Worm (Caenorhabditis elegans) whole organism, midembryonic: Measurements from ENCODE around the gene zipt-7.2.

Source experiments
- cog-1 ChIP-seq: sonication (generic microtip); optimal IDR thresholded peaks from 2 replicates; lab custom pipeline; 2016; ENCODE audit warnings: missing genetic modification characterization, missing compliant biosample characterization
- tab-1 ChIP-seq: fragments of 200-800 bp; sonication (Bioruptor generic); IDR thresholded peaks from 2 replicates; pipeline ENCODE4 v1.3.6; 2022; ENCODE audit warnings: missing genetic modification characterization, missing compliant biosample characterization

DNA sequence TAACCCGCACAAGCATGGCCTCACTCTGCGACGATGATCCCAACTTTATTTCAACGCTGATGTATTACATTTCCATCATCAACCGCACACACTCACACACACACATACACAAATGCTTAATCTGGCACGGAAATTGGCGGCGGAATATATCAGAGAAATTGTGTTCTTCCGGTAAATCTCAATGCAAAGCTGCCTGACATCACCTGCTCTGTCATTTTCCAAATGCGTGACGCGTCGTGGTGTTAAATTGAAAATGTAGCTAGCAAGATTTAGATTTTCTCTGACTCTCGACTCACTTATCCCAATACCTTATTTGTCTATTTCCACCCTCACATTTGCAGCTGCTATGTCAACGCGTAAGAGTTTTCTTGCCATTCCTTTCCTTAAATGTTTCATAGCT is 31.6 kb upstream of the zipt-7.2 start:
- TF ChIP-seq cog-1 (no peak), tab-1 (GFP tag; lab: Robert Waterston, UW) (no peak)
